Worm (Caenorhabditis elegans): ENCODE data around the gene srh-48.
A peak's percentile ranks its signal among the peaks of the same experiment; 100 is the strongest.

srh-48 gene

ce11 chrII:9347444-9347843 is 32.5 kb upstream of the srh-48 start:
- TF ChIP-seq hmg-11 (tag; optimal IDR thresholded peaks at IDR 0.05) = no peak
- TF ChIP-seq unc-39 (tag; optimal IDR thresholded peaks at IDR 0.05) = no peak
- no peak for TF ChIP-seq lin-15B (tag; optimal IDR thresholded peaks at IDR 0.05)
- no peak for TF ChIP-seq lin-39 (tag; optimal IDR thresholded peaks at IDR 0.05)
- TF ChIP-seq pha-4 (tag; optimal IDR thresholded peaks at IDR 0.05) = no peak
- no peak for TF ChIP-seq zag-1 (tag; optimal IDR thresholded peaks at IDR 0.05)
- no peak for TF ChIP-seq ztf-4 (tag; optimal IDR thresholded peaks at IDR 0.05)
- TF ChIP-seq nhr-28 (tag; optimal IDR thresholded peaks at IDR 0.05) = no peak

ce11 chrII:9352669-9353068 is 27.2 kb upstream of the srh-48 start, which contains the start of the genes sdhb-1 and cup-15:
TSS of gene sdhb-1 (minus strand) at chrII:9352731.
TSS of gene cup-15 (plus strand) at chrII:9353000.
- no peak for TF ChIP-seq unc-62 (GFP tag; optimal IDR thresholded peaks at IDR 0.05)
- TF ChIP-seq eor-1 (tag; optimal IDR thresholded peaks at IDR 0.05) = no peak
- TF ChIP-seq jun-1 (tag; optimal IDR thresholded peaks at IDR 0.05) = no peak
- peak; percentile 79 for TF ChIP-seq pha-4 (tag; optimal IDR thresholded peaks at IDR 0.05)
- peak; percentile 75 for TF ChIP-seq R02D3.7 (tag; optimal IDR thresholded peaks at IDR 0.05)
- TF ChIP-seq hmg-11 (tag; optimal IDR thresholded peaks at IDR 0.05) = peak; percentile 24
- TF ChIP-seq fkh-2 (tag; optimal IDR thresholded peaks at IDR 0.05) = no peak
- TF ChIP-seq nhr-76 (tag; optimal IDR thresholded peaks at IDR 0.05) = no peak
- TF ChIP-seq elt-2 (tag; optimal IDR thresholded peaks at IDR 0.05) = peak; percentile 9
- TF ChIP-seq nfya-1 (tag; optimal IDR thresholded peaks at IDR 0.05; ENCODE audit: insufficient read depth) = peak; percentile 3
- no peak for TF ChIP-seq mml-1 (tag; optimal IDR thresholded peaks at IDR 0.05)

- TF ChIP-seq ceh-16 (tag; optimal IDR thresholded peaks at IDR 0.05) (no peak), lin-39 (tag; optimal IDR thresholded peaks at IDR 0.05) (peak; percentile 63), unc-39 (tag; optimal IDR thresholded peaks at IDR 0.05) (no peak), pqm-1 (tag; optimal IDR thresholded peaks at IDR 0.05) (no peak), nhr-76 (tag; optimal IDR thresholded peaks at IDR 0.05) (no peak), egl-5 (tag; optimal IDR thresholded peaks at IDR 0.05) (peak; percentile 66), snpc-4 (tag; optimal IDR thresholded peaks at IDR 0.05) (peak; percentile 64), lsy-12 (tag; optimal IDR thresholded peaks at IDR 0.05) (peak; percentile 8), ceh-28 (tag; optimal IDR thresholded peaks at IDR 0.05) (peak; percentile 43), mdl-1 (tag; optimal IDR thresholded peaks at IDR 0.05) (peak; percentile 6), lin-15B (tag; optimal IDR thresholded peaks at IDR 0.05) (peak; percentile 27), nhr-11 (tag; optimal IDR thresholded peaks at IDR 0.05) (no peak), nfya-1 (tag; optimal IDR thresholded peaks at IDR 0.05; ENCODE audit: insufficient read depth) (peak; percentile 70), sea-2 (GFP tag; optimal IDR thresholded peaks at IDR 0.05) (no peak), nhr-23 (tag; optimal IDR thresholded peaks at IDR 0.05) (peak; percentile 77), ceh-82 (tag; optimal IDR thresholded peaks at IDR 0.05) (no peak), skn-1 (tag; optimal IDR thresholded peaks at IDR 0.05) (no peak), hmg-11 (tag; optimal IDR thresholded peaks at IDR 0.05) (peak; percentile 74), elt-2 (tag; optimal IDR thresholded peaks at IDR 0.05) (peak; percentile 16), ceh-9 (tag; optimal IDR thresholded peaks at IDR 0.05) (no peak), pha-4 (tag; optimal IDR thresholded peaks at IDR 0.05) (peak; percentile 32), nhr-43 (tag; optimal IDR thresholded peaks at IDR 0.05; ENCODE audit: poor library complexity, severe bottlenecking) (peak; percentile 58), R02D3.7 (tag; optimal IDR thresholded peaks at IDR 0.05) (peak; percentile 27), ztf-4 (tag; optimal IDR thresholded peaks at IDR 0.05) (no peak), aly-2 (tag; optimal IDR thresholded peaks at IDR 0.05) (no peak), jun-1 (tag; optimal IDR thresholded peaks at IDR 0.05) (no peak), tbx-2 (tag; optimal IDR thresholded peaks at IDR 0.05) (peak; percentile 3), daf-12 (tag; optimal IDR thresholded peaks at IDR 0.05) (no peak)
Measured at ce11 chrII:9356723-9357122, 23.2 kb upstream of the srh-48 start.

- TF ChIP-seq pha-4 (tag; optimal IDR thresholded peaks at IDR 0.05) = no peak
- no peak for TF ChIP-seq hmg-11 (tag; optimal IDR thresholded peaks at IDR 0.05)
- TF ChIP-seq nhr-237 (tag; optimal IDR thresholded peaks at IDR 0.05) = no peak
- no peak for TF ChIP-seq nhr-77 (tag; optimal IDR thresholded peaks at IDR 0.05)
- TF ChIP-seq sea-2 (GFP tag; optimal IDR thresholded peaks at IDR 0.05) = no peak
- TF ChIP-seq jun-1 (tag; optimal IDR thresholded peaks at IDR 0.05) = no peak
- no peak for TF ChIP-seq ceh-28 (tag; optimal IDR thresholded peaks at IDR 0.05)
- no peak for TF ChIP-seq egl-27 (tag; optimal IDR thresholded peaks at IDR 0.05)
- TF ChIP-seq nhr-76 (tag; optimal IDR thresholded peaks at IDR 0.05) = no peak
- TF ChIP-seq lin-39 (tag; optimal IDR thresholded peaks at IDR 0.05) = no peak
- no peak for TF ChIP-seq fos-1 (tag; optimal IDR thresholded peaks at IDR 0.05)
- no peak for TF ChIP-seq elt-3 (tag; optimal IDR thresholded peaks at IDR 0.05)
- TF ChIP-seq mdl-1 (tag; optimal IDR thresholded peaks at IDR 0.05) = no peak
Measured at ce11 chrII:9358230-9358629, 21.7 kb upstream of the srh-48 start, which contains the start of gene mel-11. TSS of gene mel-11 (plus strand) at chrII:9358530.

Data from whole organism, L3 larva.